Worm (Caenorhabditis elegans): ENCODE data around the gene rap-1.

DNA sequence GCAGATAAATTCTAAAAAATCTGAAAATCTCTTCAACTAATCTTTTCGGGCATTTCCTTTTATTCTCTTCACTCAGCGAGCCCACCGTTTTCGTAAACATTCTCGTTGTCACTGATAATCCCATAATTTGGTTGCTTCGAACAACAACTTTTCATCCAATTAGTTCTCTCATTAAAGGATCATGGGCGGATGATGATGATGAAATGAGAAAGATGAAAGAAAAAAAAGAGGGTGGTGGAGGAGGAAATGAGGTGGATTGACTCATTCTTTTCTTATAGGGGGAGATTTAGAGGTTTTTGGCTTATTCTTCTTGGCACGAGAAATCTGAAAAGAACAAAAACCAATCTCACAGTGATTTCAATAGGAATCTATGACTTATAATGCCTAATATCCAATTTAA, 2.5 kb upstream of the rap-1 start:
- TF ChIP-seq dmd-4 (tag; optimal IDR thresholded peaks at IDR 0.05; ENCODE audit: borderline replicate concordance) (no peak), pax-1 (tag; optimal IDR thresholded peaks at IDR 0.05) (no peak), elt-2 (tag; optimal IDR thresholded peaks at IDR 0.05) (no peak), ceh-22 (tag; optimal IDR thresholded peaks at IDR 0.05) (no peak), ama-1 (optimal IDR thresholded peaks at IDR 0.05) (no peak), ref-2 (tag; optimal IDR thresholded peaks at IDR 0.05) (no peak), che-1 (tag; optimal IDR thresholded peaks at IDR 0.05) (no peak), ceh-6 (GFP tag; optimal IDR thresholded peaks at IDR 0.05) (no peak), lim-6 (tag; optimal IDR thresholded peaks at IDR 0.05) (no peak), ets-4 (tag; optimal IDR thresholded peaks at IDR 0.05) (no peak), lin-11 (tag; optimal IDR thresholded peaks at IDR 0.05) (no peak)

Measured in whole organism, late embryonic.